Worm (Caenorhabditis elegans): ENCODE measurements around the gene R08C7.11.

R08C7.11 gene

ce11 chrIV:4445711-4446290 lies 8.9 kb downstream of the R08C7.11 start, which contains the start of the genes wapl-1 and htz-1 (continued):
- TF ChIP-seq unc-42 (tag; optimal IDR thresholded peaks at IDR 0.05) (peak; percentile 64), pha-4 (tag; optimal IDR thresholded peaks at IDR 0.05) (no peak), ceh-31 (tag; optimal IDR thresholded peaks at IDR 0.05) (peak; percentile 67), pros-1 (tag; optimal IDR thresholded peaks at IDR 0.05) (no peak), ceh-14 (tag; optimal IDR thresholded peaks at IDR 0.05) (peak; percentile 58), hlh-15 (tag; optimal IDR thresholded peaks at IDR 0.05) (no peak), elt-2 (tag; optimal IDR thresholded peaks at IDR 0.05) (peak; percentile 51), hlh-30 (tag; optimal IDR thresholded peaks at IDR 0.05; ENCODE audit: insufficient read depth) (no peak), odd-2 (tag; optimal IDR thresholded peaks at IDR 0.05) (no peak), ceh-2 (tag; optimal IDR thresholded peaks at IDR 0.05) (no peak), hlh-8 (tag; optimal IDR thresholded peaks at IDR 0.05) (peak; percentile 10), pax-1 (tag; optimal IDR thresholded peaks at IDR 0.05) (peak; percentile 61), ceh-45 (GFP tag; IDR thresholded peaks at IDR 0.05) (no peak), nhr-232 (tag; optimal IDR thresholded peaks at IDR 0.05) (no peak), ceh-34 (tag; optimal IDR thresholded peaks at IDR 0.05) (peak; percentile 59), nhr-11 (tag; optimal IDR thresholded peaks at IDR 0.05) (no peak), fkh-6 (tag; optimal IDR thresholded peaks at IDR 0.05) (no peak)

DNA sequence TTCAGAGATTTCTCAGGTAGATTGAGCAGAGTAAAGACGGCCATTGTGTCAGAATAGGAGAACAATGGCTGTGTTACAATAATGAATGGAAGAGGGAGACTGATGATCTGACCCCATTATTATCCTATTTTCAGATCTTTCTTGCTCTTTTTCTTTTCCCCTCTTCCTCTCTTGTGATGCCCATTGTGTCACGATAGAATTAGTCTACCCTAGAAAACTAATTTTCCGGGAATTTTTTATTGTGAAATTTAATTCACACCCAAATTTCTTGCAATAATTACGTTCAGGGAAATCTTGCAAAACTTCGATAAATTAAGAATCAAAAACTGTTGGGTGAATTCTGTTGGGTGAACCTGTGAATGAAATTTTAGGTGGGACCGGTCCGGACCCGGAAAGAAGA lies 13.7 kb downstream of the R08C7.11 start, which contains the start of gene fbxb-75:
Gene fbxb-75, minus strand, starts transcription at position 101 of the 400 bp plus-strand sequence.
- no peak for TF ChIP-seq fkh-6 (tag; optimal IDR thresholded peaks at IDR 0.05)
- TF ChIP-seq odd-2 (tag; optimal IDR thresholded peaks at IDR 0.05), result no peak
- TF ChIP-seq tbx-2 (tag; optimal IDR thresholded peaks at IDR 0.05), result no peak
- TF ChIP-seq sox-2 (GFP tag; IDR thresholded peaks at IDR 0.05), result no peak
- TF ChIP-seq ceh-14 (tag; optimal IDR thresholded peaks at IDR 0.05), result no peak
- no peak for TF ChIP-seq zip-5 (tag; optimal IDR thresholded peaks at IDR 0.05)
- no peak for TF ChIP-seq elt-4 (tag; optimal IDR thresholded peaks at IDR 0.05)
- no peak for TF ChIP-seq madf-2 (tag; optimal IDR thresholded peaks at IDR 0.05)
- no peak for TF ChIP-seq Y22D7AL.16 (tag; optimal IDR thresholded peaks at IDR 0.05)
- TF ChIP-seq rnt-1 (tag; optimal IDR thresholded peaks at IDR 0.05), result no peak
- TF ChIP-seq unc-55 (GFP tag; optimal IDR thresholded peaks at IDR 0.05), result no peak
- no peak for TF ChIP-seq pat-9 (tag; optimal IDR thresholded peaks at IDR 0.05)
- no peak for TF ChIP-seq fax-1 (tag; optimal IDR thresholded peaks at IDR 0.05)
- TF ChIP-seq C38D4.7 (GFP tag; optimal IDR thresholded peaks at IDR 0.05), result no peak
- no peak for TF ChIP-seq npax-4 (tag; optimal IDR thresholded peaks at IDR 0.05)

DNA sequence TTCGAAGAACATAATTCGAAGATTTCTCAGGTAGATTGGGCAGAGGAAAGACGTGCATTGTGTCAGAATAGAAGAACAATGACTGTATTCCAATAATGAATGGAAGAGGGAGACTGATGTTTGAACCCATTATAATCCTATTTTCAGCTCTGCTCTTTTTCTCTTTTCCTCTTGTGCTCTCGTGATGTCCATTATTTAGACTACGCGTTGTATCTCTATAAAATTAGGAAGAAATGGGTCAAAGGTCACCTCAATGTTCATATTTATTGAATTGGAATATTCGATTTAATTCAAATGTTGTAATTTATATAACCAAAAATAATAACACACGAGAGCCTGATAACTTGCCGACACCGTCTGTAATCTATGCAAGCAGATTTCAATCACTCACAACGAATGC lies 15.5 kb downstream of the R08C7.11 start, which contains the start of gene fbxb-74:
Gene fbxb-74, minus strand, starts transcription at position 101 of the 400 bp plus-strand sequence.
- no peak for TF ChIP-seq ceh-31 (tag; optimal IDR thresholded peaks at IDR 0.05)
- no peak for TF ChIP-seq mec-3 (tag; optimal IDR thresholded peaks at IDR 0.05; ENCODE audit: borderline replicate concordance)
- TF ChIP-seq C38D4.7 (GFP tag; optimal IDR thresholded peaks at IDR 0.05), result no peak
- no peak for TF ChIP-seq lin-11 (tag; optimal IDR thresholded peaks at IDR 0.05)
- no peak for TF ChIP-seq ceh-30 (tag; optimal IDR thresholded peaks at IDR 0.05)
- TF ChIP-seq ama-1 (optimal IDR thresholded peaks at IDR 0.05), result no peak
- TF ChIP-seq fkh-10 (GFP tag; optimal IDR thresholded peaks at IDR 0.05), result no peak
- no peak for TF ChIP-seq ceh-6 (GFP tag; optimal IDR thresholded peaks at IDR 0.05)
- TF ChIP-seq syd-9 (tag; optimal IDR thresholded peaks at IDR 0.05), result no peak
- no peak for TF ChIP-seq nhr-232 (tag; optimal IDR thresholded peaks at IDR 0.05)
- no peak for TF ChIP-seq pag-3 (tag; optimal IDR thresholded peaks at IDR 0.05; ENCODE audit: borderline replicate concordance)
- TF ChIP-seq nhr-11 (tag; optimal IDR thresholded peaks at IDR 0.05), result no peak
- no peak for TF ChIP-seq hlh-15 (tag; optimal IDR thresholded peaks at IDR 0.05)

DNA sequence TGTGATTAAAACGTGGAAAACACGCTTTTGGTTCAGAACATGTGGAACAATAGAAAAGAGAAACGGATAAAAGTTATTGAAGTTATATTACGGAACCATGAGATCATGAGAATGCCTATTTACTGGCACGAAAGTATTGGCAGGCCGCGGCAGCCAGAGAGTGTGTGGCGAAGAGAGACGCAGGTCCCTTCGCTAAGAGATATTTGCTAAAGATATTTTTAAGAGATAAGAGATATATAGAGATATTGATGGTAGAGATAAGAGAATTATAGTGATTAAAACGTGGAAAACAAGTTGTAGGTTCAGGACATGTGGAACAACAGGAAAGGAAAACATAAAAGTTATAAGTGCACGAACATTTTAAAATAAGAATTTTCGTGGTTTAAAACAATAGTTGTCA lies 16.9 kb downstream of the R08C7.11 start:
- no peak for TF ChIP-seq syd-9 (tag; optimal IDR thresholded peaks at IDR 0.05)
- TF ChIP-seq hlh-13 (GFP tag; optimal IDR thresholded peaks at IDR 0.05), result no peak
- no peak for TF ChIP-seq ceh-14 (tag; optimal IDR thresholded peaks at IDR 0.05)
- no peak for TF ChIP-seq nhr-232 (tag; optimal IDR thresholded peaks at IDR 0.05)
- TF ChIP-seq pha-4 (tag; optimal IDR thresholded peaks at IDR 0.05), result no peak
- TF ChIP-seq dmd-4 (tag; optimal IDR thresholded peaks at IDR 0.05; ENCODE audit: borderline replicate concordance), result no peak
- no peak for TF ChIP-seq ceh-30 (tag; optimal IDR thresholded peaks at IDR 0.05)
- no peak for TF ChIP-seq ceh-22 (tag; optimal IDR thresholded peaks at IDR 0.05)
- TF ChIP-seq ceh-34 (tag; optimal IDR thresholded peaks at IDR 0.05), result no peak
- no peak for TF ChIP-seq ets-4 (tag; optimal IDR thresholded peaks at IDR 0.05)
- TF ChIP-seq ceh-9 (tag; optimal IDR thresholded peaks at IDR 0.05), result no peak
- TF ChIP-seq F13H6.1 (tag; optimal IDR thresholded peaks at IDR 0.05), result no peak
- no peak for TF ChIP-seq unc-55 (GFP tag; optimal IDR thresholded peaks at IDR 0.05)

All from whole organism, late embryonic.